Fruit fly (Drosophila melanogaster) whole organism, prepupa: ENCODE results near the gene Lsd-2.

ENCODE experiments used
- Blimp-1 ChIP-seq: fragments of 200-800 bp; sonication (Bioruptor generic); optimal IDR thresholded peaks from 3 replicates; lab custom pipeline; 2017; ENCODE audit warnings: missing biosample characterization, missing genetic modification characterization, mild to moderate bottlenecking, moderate library complexity, missing genetic modification reagents
- CG10631 ChIP-seq: fragments of 200-800 bp; sonication (Bioruptor generic); optimal IDR thresholded peaks from 2 replicates; lab custom pipeline; 2016; ENCODE audit warnings: missing biosample characterization, missing genetic modification characterization
- CG11294 ChIP-seq: fragments of 200-800 bp; sonication (Bioruptor generic); IDR thresholded peaks from 2 replicates; pipeline ENCODE4 v1.3.6; 2022; ENCODE audit warnings: missing biosample characterization, missing genetic modification characterization
- CG11762 ChIP-seq: fragments of 200-800 bp; sonication (Bioruptor generic); optimal IDR thresholded peaks from 3 replicates; lab custom pipeline; 2016; ENCODE audit warnings: missing biosample characterization, missing genetic modification characterization; ENCODE audit not compliant: insufficient read depth
- CG15336 ChIP-seq: fragments of 200-800 bp; sonication (Bioruptor generic); IDR thresholded peaks from 2 replicates; pipeline ENCODE4 v1.3.6; 2022; ENCODE audit warnings: missing biosample characterization, missing genetic modification characterization
- CG16779 ChIP-seq: fragments of 200-800 bp; sonication (Bioruptor generic); optimal IDR thresholded peaks from 3 replicates; lab custom pipeline; 2017; ENCODE audit warnings: missing biosample characterization, mild to moderate bottlenecking, missing genetic modification characterization
- CG3032 ChIP-seq: fragments of 200-800 bp; optimal IDR thresholded peaks from 2 replicates; lab custom pipeline; 2019; ENCODE audit warnings: missing biosample characterization, mild to moderate bottlenecking, missing genetic modification characterization, moderate library complexity
- CG31627 ChIP-seq: fragments of 200-800 bp; sonication (Bioruptor generic); optimal IDR thresholded peaks from 3 replicates; lab custom pipeline; 2016; ENCODE audit warnings: missing biosample characterization, missing genetic modification characterization
- CG32006 ChIP-seq: fragments of 200-800 bp; sonication (Bioruptor generic); optimal IDR thresholded peaks from 3 replicates; lab custom pipeline; 2017; ENCODE audit warnings: missing biosample characterization, mild to moderate bottlenecking, missing genetic modification characterization
- CG34406 ChIP-seq: fragments of 200-800 bp; sonication (Bioruptor generic); optimal IDR thresholded peaks from 3 replicates; lab custom pipeline; 2016; ENCODE audit warnings: missing biosample characterization, missing genetic modification characterization
- CG3919 ChIP-seq: fragments of 200-800 bp; sonication (Bioruptor generic); optimal IDR thresholded peaks from 3 replicates; lab custom pipeline; 2016; ENCODE audit warnings: missing biosample characterization, missing genetic modification characterization
- CG4318 ChIP-seq: fragments of 200-800 bp; sonication (Bioruptor generic); optimal IDR thresholded peaks from 3 replicates; lab custom pipeline; 2017; ENCODE audit warnings: missing biosample characterization, mild to moderate bottlenecking, missing genetic modification characterization
- CG6276 ChIP-seq: fragments of 200-800 bp; sonication (Bioruptor generic); optimal IDR thresholded peaks from 2 replicates; lab custom pipeline; 2017; ENCODE audit warnings: missing biosample characterization, mild to moderate bottlenecking, missing genetic modification characterization
- CG6792 ChIP-seq: fragments of 200-800 bp; sonication (Bioruptor generic); optimal IDR thresholded peaks from 3 replicates; lab custom pipeline; 2016; ENCODE audit warnings: missing biosample characterization, missing genetic modification characterization
- CG6854 ChIP-seq: fragments of 200-800 bp; sonication (Bioruptor generic); optimal IDR thresholded peaks from 2 replicates; lab custom pipeline; 2017; ENCODE audit warnings: missing biosample characterization, mild to moderate bottlenecking, missing genetic modification characterization
- CG8119 ChIP-seq: fragments of 200-800 bp; sonication (Bioruptor generic); IDR thresholded peaks from 3 replicates; pipeline ENCODE4 v1.3.6; 2022; ENCODE audit warnings: missing biosample characterization, missing genetic modification characterization
- CG8319 ChIP-seq: fragments of 200-800 bp; sonication (Bioruptor generic); optimal IDR thresholded peaks from 3 replicates; lab custom pipeline; 2016; ENCODE audit warnings: missing biosample characterization, missing genetic modification characterization
- CG8632 ChIP-seq: fragments of 200-800 bp; sonication (Bioruptor generic); optimal IDR thresholded peaks from 3 replicates; lab custom pipeline; 2016; ENCODE audit warnings: missing biosample characterization, missing genetic modification characterization
- CG9139 ChIP-seq: fragments of 200-800 bp; sonication (Bioruptor generic); optimal IDR thresholded peaks from 3 replicates; lab custom pipeline; 2017; ENCODE audit warnings: missing biosample characterization, mild to moderate bottlenecking, missing genetic modification characterization
- Eip75B ChIP-seq: fragments of 200-800 bp; sonication (Bioruptor generic); optimal IDR thresholded peaks from 3 replicates; lab custom pipeline; 2016; ENCODE audit warnings: missing biosample characterization, missing genetic modification characterization
- Eip78C ChIP-seq: fragments of 200-800 bp; sonication (Bioruptor generic); peaks from one replicate; lab custom pipeline; 2016; ENCODE audit warnings: missing biosample characterization, missing genetic modification characterization
- Ets21C ChIP-seq: fragments of 200-800 bp; sonication (Bioruptor generic); optimal IDR thresholded peaks from 3 replicates; lab custom pipeline; 2016; ENCODE audit warnings: missing biosample characterization, missing genetic modification characterization
- Ets96B ChIP-seq: fragments of 200-800 bp; optimal IDR thresholded peaks from 2 replicates; lab custom pipeline; 2019; ENCODE audit warnings: missing biosample characterization, mild to moderate bottlenecking, missing genetic modification characterization, moderate library complexity
- Hr39 ChIP-seq: fragments of 200-800 bp; sonication (Bioruptor generic); optimal IDR thresholded peaks from 2 replicates; lab custom pipeline; 2016; ENCODE audit warnings: missing biosample characterization, missing genetic modification characterization
- Hr4 ChIP-seq: fragments of 200-800 bp; sonication (Bioruptor generic); optimal IDR thresholded peaks from 3 replicates; lab custom pipeline; 2016; ENCODE audit warnings: missing biosample characterization, missing genetic modification characterization
- Lpt ChIP-seq: fragments of 200-800 bp; sonication (Bioruptor generic); optimal IDR thresholded peaks from 3 replicates; lab custom pipeline; 2016; ENCODE audit warnings: missing biosample characterization, missing genetic modification characterization
- Met ChIP-seq: fragments of 200-800 bp; sonication (Bioruptor generic); optimal IDR thresholded peaks from 3 replicates; lab custom pipeline; 2016; ENCODE audit warnings: missing biosample characterization, missing genetic modification characterization
- OdsH ChIP-seq: fragments of 200-800 bp; sonication (Bioruptor generic); optimal IDR thresholded peaks from 3 replicates; lab custom pipeline; 2016; ENCODE audit warnings: missing biosample characterization, missing genetic modification characterization
- Smox ChIP-seq: fragments of 200-800 bp; sonication (Bioruptor generic); optimal IDR thresholded peaks from 3 replicates; lab custom pipeline; 2016; ENCODE audit warnings: missing biosample characterization, missing genetic modification characterization
- Sox15 ChIP-seq: fragments of 200-800 bp; sonication (Bioruptor generic); optimal IDR thresholded peaks from 3 replicates; lab custom pipeline; 2016; ENCODE audit warnings: missing biosample characterization, missing genetic modification characterization
- achi ChIP-seq: fragments of 200-800 bp; sonication (Bioruptor generic); optimal IDR thresholded peaks from 3 replicates; lab custom pipeline; 2016; ENCODE audit warnings: missing biosample characterization, missing genetic modification characterization
- acj6 ChIP-seq: fragments of 200-800 bp; sonication (Bioruptor generic); optimal IDR thresholded peaks from 3 replicates; lab custom pipeline; 2016; ENCODE audit warnings: missing biosample characterization, missing genetic modification characterization
- cyc ChIP-seq: fragments of 200-800 bp; sonication (Bioruptor generic); optimal IDR thresholded peaks from 3 replicates; lab custom pipeline; 2016; ENCODE audit warnings: missing biosample characterization, missing genetic modification characterization
- dac ChIP-seq: fragments of 200-800 bp; sonication (Bioruptor generic); optimal IDR thresholded peaks from 2 replicates; lab custom pipeline; 2017; ENCODE audit warnings: missing biosample characterization, mild to moderate bottlenecking, missing genetic modification characterization
- dsx ChIP-seq: fragments of 200-800 bp; optimal IDR thresholded peaks from 3 replicates; lab custom pipeline; 2019; ENCODE audit warnings: missing biosample characterization, mild to moderate bottlenecking, missing genetic modification characterization, moderate library complexity; ENCODE audit not compliant: poor library complexity, severe bottlenecking
- esn ChIP-seq: fragments of 200-800 bp; sonication (Bioruptor generic); optimal IDR thresholded peaks from 2 replicates; lab custom pipeline; 2016; ENCODE audit warnings: missing biosample characterization, mild to moderate bottlenecking, missing genetic modification characterization, moderate library complexity
- fd59A ChIP-seq: fragments of 200-800 bp; sonication (Bioruptor generic); optimal IDR thresholded peaks from 2 replicates; lab custom pipeline; 2017; ENCODE audit warnings: missing biosample characterization, mild to moderate bottlenecking, missing genetic modification characterization, missing genetic modification reagents
- fkh ChIP-seq: fragments of 200-800 bp; sonication (Bioruptor generic); optimal IDR thresholded peaks from 3 replicates; lab custom pipeline; 2017; ENCODE audit warnings: missing biosample characterization, mild to moderate bottlenecking, missing genetic modification characterization, moderate library complexity
- lz ChIP-seq: fragments of 200-800 bp; sonication (Bioruptor generic); optimal IDR thresholded peaks from 3 replicates; lab custom pipeline; 2016; ENCODE audit warnings: missing biosample characterization, missing genetic modification characterization
- net ChIP-seq: fragments of 200-800 bp; sonication (Bioruptor generic); optimal IDR thresholded peaks from 3 replicates; lab custom pipeline; 2016; ENCODE audit warnings: missing biosample characterization, missing genetic modification characterization
- pdm3 ChIP-seq: fragments of 200-800 bp; sonication (Bioruptor generic); optimal IDR thresholded peaks from 3 replicates; lab custom pipeline; 2016; ENCODE audit warnings: missing biosample characterization, missing genetic modification characterization
- svp ChIP-seq: fragments of 200-800 bp; sonication (Bioruptor generic); peaks from one replicate; lab custom pipeline; 2016; ENCODE audit warnings: missing biosample characterization, missing genetic modification characterization
- topi ChIP-seq: fragments of 200-800 bp; sonication (Bioruptor generic); optimal IDR thresholded peaks from 3 replicates; lab custom pipeline; 2016; ENCODE audit warnings: missing biosample characterization, missing genetic modification characterization

Lsd-2 gene

DNA sequence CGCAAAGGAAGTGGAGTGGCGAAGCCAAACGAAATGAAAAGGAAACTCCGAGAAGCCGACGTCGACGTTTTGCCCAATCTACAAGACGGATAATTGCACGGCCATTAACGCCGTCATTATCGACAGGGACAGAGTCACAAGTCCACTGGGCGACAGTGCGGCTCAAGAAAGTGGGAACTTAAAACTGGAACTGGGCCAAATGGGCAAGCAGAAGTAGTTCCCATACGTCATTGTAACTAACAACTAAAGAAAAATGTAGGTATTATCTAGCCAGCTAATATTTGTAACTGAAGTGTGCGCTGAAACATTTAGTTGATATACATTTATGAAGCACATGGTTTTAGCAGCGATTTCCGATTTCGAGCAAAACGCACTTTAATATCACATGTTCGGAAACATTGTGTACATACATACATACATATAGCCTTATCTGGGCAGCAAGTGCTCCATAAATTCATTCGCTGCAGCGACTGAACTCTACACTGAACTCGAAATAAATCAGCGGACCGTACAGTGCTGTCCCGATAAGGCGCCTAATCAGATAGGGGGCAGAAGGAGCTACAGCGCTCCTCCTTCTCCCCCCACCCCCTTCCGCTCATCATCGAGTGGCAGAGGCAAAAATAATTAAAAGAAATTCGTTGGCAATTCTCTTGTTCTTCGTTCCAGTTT, 5.1 kb downstream of the Lsd-2 start (continued):
- TF ChIP-seq Blimp-1 (GFP tag; lab: Kevin White, UChicago) (peak; percentile 74), cyc (peak; percentile 17), achi (GFP tag; lab: Kevin White, UChicago) (peak; percentile 29), Hr4 (no peak), fkh (no peak), Met (GFP tag; lab: Kevin White, UChicago) (peak; percentile 62), Ets96B (tag; lab: Kevin White, UChicago) (peak; percentile 17), CG10631 (no peak), CG34406 (peak; percentile 6), CG3032 (tag; lab: Kevin White, UChicago) (no peak), CG8319 (no peak), CG3919 (GFP tag; lab: Kevin White, UChicago) (peak; percentile 32), OdsH (GFP tag; lab: Kevin White, UChicago) (no peak), Sox15 (no peak), CG16779 (no peak), Hr39 (GFP tag; lab: Kevin White, UChicago) (no peak), Lpt (GFP tag; lab: Kevin White, UChicago) (no peak), CG4318 (GFP tag; lab: Kevin White, UChicago) (no peak), svp (GFP tag; lab: Kevin White, UChicago) (peak; percentile 95), dac (GFP tag; lab: Kevin White, UChicago) (no peak), CG6276 (peak; percentile 37), Eip75B (GFP tag; lab: Kevin White, UChicago) (peak; percentile 6), net (GFP tag; lab: Kevin White, UChicago) (no peak), CG8632 (GFP tag; lab: Kevin White, UChicago) (no peak), CG6792 (GFP tag; lab: Kevin White, UChicago) (peak; percentile 17), pdm3 (GFP tag; lab: Kevin White, UChicago) (no peak), CG11762 (GFP tag; lab: Kevin White, UChicago) (no peak), CG6854 (GFP tag; lab: Kevin White, UChicago) (peak; percentile 29), CG8119 (GFP tag; lab: Robert Waterston, UW) (no peak)

DNA sequence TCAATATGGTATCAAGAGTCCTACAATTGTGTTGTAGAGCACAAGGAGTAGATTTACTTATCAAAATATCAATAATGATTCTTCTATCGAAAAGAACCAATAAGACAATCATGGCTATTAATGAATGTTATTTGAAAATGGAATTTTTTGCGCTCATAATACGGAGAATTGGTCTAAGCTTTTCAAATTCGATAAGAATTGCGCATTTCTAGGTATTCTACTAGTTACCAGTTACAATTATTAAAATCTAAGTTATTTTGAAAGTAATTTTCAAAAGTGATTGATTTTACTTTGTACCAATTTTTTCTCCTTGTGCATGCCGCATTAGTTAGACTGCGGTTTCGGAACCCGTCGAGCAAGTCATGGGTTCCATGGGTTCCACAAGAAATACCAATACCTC, 5.9 kb downstream of the Lsd-2 start:
- TF ChIP-seq CG11294 (no peak), Ets21C (GFP tag; lab: Kevin White, UChicago) (no peak), Met (GFP tag; lab: Kevin White, UChicago) (peak; percentile 36), Hr4 (peak; percentile 16), CG9139 (GFP tag; lab: Kevin White, UChicago) (no peak), esn (GFP tag; lab: Kevin White, UChicago) (peak; percentile 49), CG31627 (GFP tag; lab: Kevin White, UChicago) (peak; percentile 31), dsx (GFP tag; lab: Kevin White, UChicago) (no peak), fd59A (peak; percentile 4), svp (GFP tag; lab: Kevin White, UChicago) (peak; percentile 36), Hr39 (GFP tag; lab: Kevin White, UChicago) (peak; percentile 24), Eip78C (GFP tag; lab: Kevin White, UChicago) (peak; percentile 87), CG15336 (GFP tag; lab: Robert Waterston, UW) (peak; percentile 9; the same call in 1 of the 2 replicates), CG10631 (peak; percentile 18), CG32006 (peak; percentile 25), Sox15 (no peak), acj6 (GFP tag; lab: Kevin White, UChicago) (peak; percentile 17), lz (peak; percentile 54), topi (GFP tag; lab: Kevin White, UChicago) (no peak), Smox (GFP tag; lab: Kevin White, UChicago) (peak; percentile 14)
